Worm (Caenorhabditis elegans): ENCODE measurements around the gene oac-3.

Gene oac-3

DNA sequence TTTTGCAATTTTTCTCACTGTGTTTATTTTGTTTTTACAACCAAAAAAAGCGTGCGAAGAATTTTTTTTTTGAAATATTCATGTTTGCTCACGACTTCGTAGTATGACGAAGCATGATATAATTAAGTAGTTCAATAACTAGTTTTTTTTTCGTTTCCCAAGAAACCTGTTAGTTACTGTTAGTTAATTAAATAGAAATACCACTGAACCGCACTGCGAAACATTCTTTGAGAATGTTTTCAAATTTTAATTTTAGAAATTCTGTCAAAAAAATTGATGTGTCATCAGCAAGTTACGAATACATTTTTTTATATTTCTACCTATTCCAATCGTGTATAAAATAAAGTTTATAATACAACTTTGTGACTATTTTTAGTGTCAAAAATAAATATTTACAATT, 27.1 kb downstream of the oac-3 start, which contains the start of gene srxa-12:
Gene srxa-12 (plus strand): TSS at position 301 of the 400 bp plus-strand sequence.
- TF ChIP-seq egl-5 (tag; optimal IDR thresholded peaks at IDR 0.05), result no peak
- TF ChIP-seq sea-2 (GFP tag; optimal IDR thresholded peaks at IDR 0.05), result no peak
- TF ChIP-seq lin-15B (tag; optimal IDR thresholded peaks at IDR 0.05), result no peak
- no peak for TF ChIP-seq hmg-11 (tag; optimal IDR thresholded peaks at IDR 0.05)
- no peak for TF ChIP-seq fos-1 (tag; optimal IDR thresholded peaks at IDR 0.05)
- TF ChIP-seq nhr-77 (tag; optimal IDR thresholded peaks at IDR 0.05), result no peak
- TF ChIP-seq ceh-82 (tag; optimal IDR thresholded peaks at IDR 0.05), result no peak
- no peak for TF ChIP-seq jun-1 (tag; optimal IDR thresholded peaks at IDR 0.05)
- no peak for TF ChIP-seq zag-1 (tag; optimal IDR thresholded peaks at IDR 0.05)

DNA sequence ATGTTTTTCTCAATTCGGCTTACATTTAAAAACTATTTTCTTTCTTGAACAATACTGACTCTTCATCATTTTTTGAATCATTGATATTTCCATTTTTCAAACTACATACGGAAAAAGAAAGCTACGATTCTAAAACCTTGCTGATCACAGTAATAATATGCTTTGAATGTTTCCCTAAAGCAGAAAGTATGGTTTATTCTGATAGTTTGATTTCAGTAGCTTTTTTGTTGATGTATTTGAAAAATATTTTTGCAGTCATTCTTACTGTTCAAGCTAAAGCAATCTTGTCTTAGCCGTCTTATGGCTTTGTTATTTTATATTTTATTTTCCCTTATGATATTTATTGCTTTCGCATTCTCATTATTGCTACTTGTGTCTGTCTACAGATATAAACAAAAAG, 30.2 kb downstream of the oac-3 start, which contains the start of gene srxa-13:
Gene srxa-13 (plus strand): TSS at position 301 of the 400 bp plus-strand sequence.
- TF ChIP-seq egl-5 (tag; optimal IDR thresholded peaks at IDR 0.05), result no peak
- no peak for TF ChIP-seq ceh-16 (tag; optimal IDR thresholded peaks at IDR 0.05)
- TF ChIP-seq tbx-2 (tag; optimal IDR thresholded peaks at IDR 0.05), result no peak
- no peak for TF ChIP-seq nhr-11 (tag; optimal IDR thresholded peaks at IDR 0.05)
- TF ChIP-seq jun-1 (tag; optimal IDR thresholded peaks at IDR 0.05), result no peak

DNA sequence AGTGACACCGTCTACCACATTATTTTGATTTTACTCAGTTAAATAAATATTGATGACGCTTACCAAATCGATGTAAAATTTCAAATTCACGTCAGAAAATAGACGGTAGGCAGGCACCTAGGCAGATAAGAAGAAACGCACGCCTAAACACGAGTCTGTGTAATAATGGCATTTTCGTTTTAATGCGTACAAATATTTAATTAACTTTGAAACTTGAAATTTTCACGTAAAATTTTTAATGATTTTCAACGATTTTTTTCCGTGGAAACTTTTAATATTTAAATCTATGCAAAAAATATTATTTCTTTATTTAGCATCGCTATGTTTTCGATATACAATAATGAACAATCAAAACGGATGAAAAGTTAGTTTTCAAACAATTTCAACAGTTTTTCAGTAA, 31.9 kb downstream of the oac-3 start, which contains the start of gene C06B3.16:
Gene C06B3.16 (plus strand): TSS at position 301 of the 400 bp plus-strand sequence.
- TF ChIP-seq unc-39 (tag; optimal IDR thresholded peaks at IDR 0.05) (no peak), fkh-10 (GFP tag; optimal IDR thresholded peaks at IDR 0.05) (no peak), nhr-28 (tag; optimal IDR thresholded peaks at IDR 0.05) (no peak), R02D3.7 (tag; optimal IDR thresholded peaks at IDR 0.05) (no peak), unc-62 (GFP tag; optimal IDR thresholded peaks at IDR 0.05) (no peak), mdl-1 (tag; optimal IDR thresholded peaks at IDR 0.05) (no peak), pha-4 (tag; optimal IDR thresholded peaks at IDR 0.05) (no peak), ZK546.5 (tag; optimal IDR thresholded peaks at IDR 0.05) (no peak), elt-2 (tag; optimal IDR thresholded peaks at IDR 0.05) (no peak), egl-27 (tag; optimal IDR thresholded peaks at IDR 0.05) (no peak), sea-2 (GFP tag; optimal IDR thresholded peaks at IDR 0.05) (no peak), hmg-11 (tag; optimal IDR thresholded peaks at IDR 0.05) (no peak), nhr-67 (tag; optimal IDR thresholded peaks at IDR 0.05) (no peak), snpc-4 (tag; optimal IDR thresholded peaks at IDR 0.05) (no peak), eor-1 (tag; optimal IDR thresholded peaks at IDR 0.05) (no peak), elt-3 (tag; optimal IDR thresholded peaks at IDR 0.05) (no peak), nhr-43 (tag; optimal IDR thresholded peaks at IDR 0.05; ENCODE audit: poor library complexity, severe bottlenecking) (no peak), lin-15B (tag; optimal IDR thresholded peaks at IDR 0.05) (no peak), ceh-16 (tag; optimal IDR thresholded peaks at IDR 0.05) (no peak)

DNA sequence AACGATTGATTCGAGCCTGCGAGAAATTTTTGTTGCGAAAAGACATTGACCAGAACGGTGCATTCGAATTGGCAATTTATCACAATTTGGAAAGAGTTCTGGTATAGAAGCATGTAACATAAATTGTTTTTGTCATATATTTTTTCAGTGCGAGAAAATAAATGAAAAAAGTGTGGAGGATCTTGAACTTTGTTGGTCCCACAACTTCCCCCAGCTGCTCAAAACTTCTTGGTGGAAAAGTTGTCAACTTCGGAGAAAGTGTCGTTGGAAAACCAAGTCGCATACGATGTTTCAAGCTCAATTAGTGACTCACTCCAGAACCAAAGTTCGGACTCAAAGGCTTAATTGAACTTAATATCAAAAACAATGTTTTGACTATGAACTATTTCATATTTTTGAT, 32.6 kb downstream of the oac-3 start:
- no peak for TF ChIP-seq ama-1 (optimal IDR thresholded peaks at IDR 0.05)
- TF ChIP-seq skn-1 (tag; optimal IDR thresholded peaks at IDR 0.05), result no peak
- no peak for TF ChIP-seq nhr-237 (tag; optimal IDR thresholded peaks at IDR 0.05)
- TF ChIP-seq lin-39 (tag; optimal IDR thresholded peaks at IDR 0.05), result no peak
- TF ChIP-seq zag-1 (tag; optimal IDR thresholded peaks at IDR 0.05), result no peak
- TF ChIP-seq hmg-11 (tag; optimal IDR thresholded peaks at IDR 0.05), result no peak
- no peak for TF ChIP-seq ztf-11 (tag; optimal IDR thresholded peaks at IDR 0.05)
- no peak for TF ChIP-seq ztf-4 (tag; optimal IDR thresholded peaks at IDR 0.05)
- TF ChIP-seq R02D3.7 (tag; optimal IDR thresholded peaks at IDR 0.05), result no peak
- TF ChIP-seq elt-2 (tag; optimal IDR thresholded peaks at IDR 0.05), result no peak

DNA sequence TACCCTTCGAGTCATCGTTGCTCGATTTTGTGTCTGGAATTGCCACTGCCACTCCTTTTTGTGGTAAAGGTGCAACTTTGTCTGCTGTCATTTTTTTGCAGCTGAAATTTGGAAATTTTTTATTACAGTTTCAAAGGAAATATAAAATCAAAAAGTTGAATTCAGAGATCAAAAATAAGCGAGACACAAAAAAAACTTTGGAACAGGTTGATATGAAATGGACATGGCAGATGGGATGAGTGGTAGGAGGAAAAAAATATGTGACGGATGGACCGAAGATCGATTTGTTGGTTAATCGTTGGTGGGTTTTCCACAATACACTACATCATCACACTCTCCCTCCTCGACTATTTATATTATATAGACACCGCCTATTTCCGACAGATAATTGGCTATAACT, 35.2 kb downstream of the oac-3 start, which contains the start of gene R10D12.1:
Gene R10D12.1 (minus strand): TSS at position 101 of the 400 bp plus-strand sequence.
- TF ChIP-seq elt-2 (tag; optimal IDR thresholded peaks at IDR 0.05) (no peak), mml-1 (tag; optimal IDR thresholded peaks at IDR 0.05) (no peak), unc-39 (tag; optimal IDR thresholded peaks at IDR 0.05) (no peak), eor-1 (tag; optimal IDR thresholded peaks at IDR 0.05) (no peak), nhr-28 (tag; optimal IDR thresholded peaks at IDR 0.05) (no peak), tbx-2 (tag; optimal IDR thresholded peaks at IDR 0.05) (no peak), ceh-9 (tag; optimal IDR thresholded peaks at IDR 0.05) (no peak), pqm-1 (tag; optimal IDR thresholded peaks at IDR 0.05) (no peak), egl-27 (tag; optimal IDR thresholded peaks at IDR 0.05) (no peak), ztf-11 (tag; optimal IDR thresholded peaks at IDR 0.05) (no peak)

Measured in whole organism, L3 larva.